Worm (Caenorhabditis elegans) whole organism, midembryonic: ENCODE results near the gene nhr-7.

Experiments
- T22C8.4 ChIP-seq: fragments of 200-800 bp; sonication (Bioruptor generic); IDR thresholded peaks from 2 replicates; pipeline ENCODE4 v1.3.6; 2022; ENCODE audit warnings: missing genetic modification characterization, missing compliant biosample characterization
- flt-1 ChIP-seq: fragments of 200-800 bp; sonication (Bioruptor generic); IDR thresholded peaks from 2 replicates; pipeline ENCODE4 v1.3.6; 2022; ENCODE audit warnings: missing genetic modification characterization, missing compliant biosample characterization
- klf-2 ChIP-seq: fragments of 200-800 bp; sonication (Bioruptor generic); conservative IDR thresholded peaks from 2 replicates; pipeline ENCODE4 v1.3.6; 2022; ENCODE audit warnings: missing genetic modification reagents, missing genetic modification characterization, missing compliant biosample characterization
- med-1 ChIP-seq: sonication (generic microtip); optimal IDR thresholded peaks from 2 replicates; lab custom pipeline; 2017; ENCODE audit warnings: missing genetic modification characterization, mild to moderate bottlenecking, missing compliant biosample characterization, antibody characterized with exemption, missing genetic modification reagents; ENCODE audit not compliant: insufficient read depth
- ref-1 ChIP-seq: fragments of 200-800 bp; sonication (Bioruptor generic); conservative IDR thresholded peaks from 2 replicates; pipeline ENCODE4 v1.3.6; 2022; ENCODE audit warnings: missing genetic modification reagents, missing genetic modification characterization, missing compliant biosample characterization
- tab-1 ChIP-seq: fragments of 200-800 bp; sonication (Bioruptor generic); IDR thresholded peaks from 2 replicates; pipeline ENCODE4 v1.3.6; 2022; ENCODE audit warnings: missing genetic modification characterization, missing compliant biosample characterization
- ztf-23 ChIP-seq: fragments of 200-800 bp; sonication (Bioruptor generic); IDR thresholded peaks from 2 replicates; pipeline ENCODE4 v1.3.6; 2022; ENCODE audit warnings: missing genetic modification reagents, missing genetic modification characterization, missing compliant biosample characterization
- ztf-29 ChIP-seq: fragments of 200-800 bp; sonication (Bioruptor generic); IDR thresholded peaks from 2 replicates; pipeline ENCODE4 v1.3.6; 2022; ENCODE audit warnings: missing genetic modification reagents, missing genetic modification characterization, missing compliant biosample characterization

DNA sequence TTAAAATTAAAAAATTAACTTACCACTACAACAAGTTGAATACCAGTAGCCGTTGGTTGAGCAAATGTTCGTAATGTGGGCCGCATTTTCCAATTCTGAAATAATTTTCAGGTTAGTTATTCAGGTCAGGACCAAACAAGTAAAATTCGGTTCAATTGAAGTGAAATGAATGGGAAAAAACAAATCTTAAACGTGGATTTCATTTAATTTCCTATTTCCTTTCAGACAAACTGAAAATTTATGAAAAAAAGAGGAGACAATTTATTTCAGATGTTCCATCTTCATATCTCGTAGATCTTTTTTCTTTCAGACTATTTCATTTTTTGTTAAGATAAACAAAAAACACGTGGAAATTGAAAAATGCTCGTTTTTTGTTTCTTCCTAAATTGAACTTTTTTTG lies 29.8 kb downstream of the nhr-7 start, which contains the start of gene C05C12.6:
- no peak for TF ChIP-seq T22C8.4 (GFP tag; lab: Robert Waterston, UW)
- no peak for TF ChIP-seq ref-1
- no peak for TF ChIP-seq ztf-23 (GFP tag; lab: Robert Waterston, UW)
- TF ChIP-seq flt-1: no peak
- TF ChIP-seq ztf-29 (GFP tag; lab: Robert Waterston, UW): no peak
- no peak for TF ChIP-seq klf-2 (GFP tag; lab: Robert Waterston, UW)
- no peak for TF ChIP-seq tab-1
- no peak for TF ChIP-seq med-1 (GFP tag; lab: Kevin White, UChicago)
